Worm (Caenorhabditis elegans) whole organism, early embryonic: Measurements from ENCODE around the gene ZK1307.2.

Experiments
- B0310.2 ChIP-seq: sonication (generic microtip); optimal IDR thresholded peaks from 2 replicates; lab custom pipeline; 2016; ENCODE audit warnings: mild to moderate bottlenecking, missing genetic modification characterization, missing compliant biosample characterization
- F13C5.2 ChIP-seq: sonication (generic microtip); optimal IDR thresholded peaks from 2 replicates; lab custom pipeline; 2017; ENCODE audit warnings: mild to moderate bottlenecking, missing genetic modification characterization, inconsistent platforms, missing compliant biosample characterization
- aly-1 ChIP-seq: sonication (generic microtip); optimal IDR thresholded peaks from 2 replicates; lab custom pipeline; 2016; ENCODE audit warnings: missing genetic modification characterization, missing compliant biosample characterization
- ama-1 ChIP-seq: fragments of 150-350 bp; optimal IDR thresholded peaks from 2 replicates; lab custom pipeline; 2014
- ceh-13 ChIP-seq: fragments of 200-800 bp; sonication (Bioruptor generic); optimal IDR thresholded peaks from 2 replicates; lab custom pipeline; 2018; ENCODE audit warnings: mild to moderate bottlenecking, missing genetic modification characterization, missing compliant biosample characterization
- ceh-36 ChIP-seq: sonication (generic microtip); optimal IDR thresholded peaks from 2 replicates; lab custom pipeline; 2016; ENCODE audit warnings: missing genetic modification characterization, inconsistent platforms, missing compliant biosample characterization
- ets-7 ChIP-seq: sonication (generic microtip); optimal IDR thresholded peaks from 2 replicates; lab custom pipeline; 2016; ENCODE audit warnings: missing genotype, missing genetic modification characterization, missing compliant biosample characterization
- flt-1 ChIP-seq: fragments of 200-800 bp; sonication (Bioruptor generic); IDR thresholded peaks from 2 replicates; pipeline ENCODE4 v1.3.6; 2022; ENCODE audit warnings: missing genetic modification characterization, missing compliant biosample characterization
- hmbx-1 ChIP-seq: sonication (generic microtip); optimal IDR thresholded peaks from 2 replicates; lab custom pipeline; 2016; ENCODE audit warnings: mild to moderate bottlenecking, missing genetic modification characterization, missing compliant biosample characterization
- hmg-4 ChIP-seq: fragments of 200-800 bp; sonication (Bioruptor generic); optimal IDR thresholded peaks from 2 replicates; lab custom pipeline; 2018; ENCODE audit warnings: mild to moderate bottlenecking, missing genetic modification characterization, missing compliant biosample characterization
- hnd-1 ChIP-seq: sonication (generic microtip); optimal IDR thresholded peaks from 2 replicates; lab custom pipeline; 2016; ENCODE audit warnings: missing genetic modification characterization, missing compliant biosample characterization
- pes-1 ChIP-seq: fragments of 200-800 bp; sonication (Bioruptor generic); IDR thresholded peaks from 2 replicates; pipeline ENCODE4 v1.3.6; 2022; ENCODE audit warnings: missing genetic modification reagents, missing genetic modification characterization, missing compliant biosample characterization
- scrt-1 ChIP-seq: fragments of 200-800 bp; sonication (Bioruptor generic); IDR thresholded peaks from 2 replicates; pipeline ENCODE4 v1.3.6; 2022; ENCODE audit warnings: missing genetic modification characterization, missing compliant biosample characterization
- sea-1 ChIP-seq: fragments of 200-800 bp; sonication (Bioruptor generic); conservative IDR thresholded peaks from 2 replicates; pipeline ENCODE4 v1.3.6; 2022; ENCODE audit warnings: missing genetic modification characterization, missing compliant biosample characterization
- tbx-11 ChIP-seq: fragments of 200-800 bp; sonication (Bioruptor generic); IDR thresholded peaks from 2 replicates; pipeline ENCODE4 v1.3.6; 2022; ENCODE audit warnings: missing genetic modification characterization, missing compliant biosample characterization
- tbx-37 ChIP-seq: fragments of 200-800 bp; sonication (Bioruptor generic); conservative IDR thresholded peaks from 2 replicates; pipeline ENCODE4 v1.3.6; 2022; ENCODE audit warnings: missing genetic modification reagents, missing genetic modification characterization, missing compliant biosample characterization
- tra-4 ChIP-seq: sonication (generic microtip); optimal IDR thresholded peaks from 2 replicates; lab custom pipeline; 2017; ENCODE audit warnings: missing genetic modification characterization, missing compliant biosample characterization

Gene ZK1307.2

ce11 chrII:9609296-9609695 lies 44.5 kb downstream of the ZK1307.2 start, which contains the start of gene pap-2:
Gene pap-2, minus strand, starts transcription at chrII:9609396.
- TF ChIP-seq hnd-1 (tag; lab: Kevin White, UChicago) = no peak
- TF ChIP-seq B0310.2 (tag; lab: Kevin White, UChicago) = no peak
- no peak for TF ChIP-seq ceh-36 (tag; lab: Kevin White, UChicago)
- TF ChIP-seq sea-1 (GFP tag; lab: Robert Waterston, UW) = no peak
- no peak for TF ChIP-seq tbx-11 (GFP tag; lab: Robert Waterston, UW)
- TF ChIP-seq tbx-37 = no peak
- no peak for TF ChIP-seq pes-1 (GFP tag; lab: Robert Waterston, UW)
- TF ChIP-seq flt-1 (GFP tag; lab: Robert Waterston, UW) = no peak
- TF ChIP-seq tra-4 (tag; lab: Kevin White, UChicago) = no peak
- TF ChIP-seq F13C5.2 = no peak
- TF ChIP-seq scrt-1 (GFP tag; lab: Robert Waterston, UW) = no peak
- TF ChIP-seq ceh-13 (GFP tag; lab: Kevin White, UChicago) = no peak
- TF ChIP-seq hmbx-1 (tag; lab: Kevin White, UChicago) = no peak
- TF ChIP-seq aly-1 = no peak
- TF ChIP-seq ets-7 = no peak
- TF ChIP-seq hmg-4 = no peak

- TF ChIP-seq aly-1 (no peak), flt-1 (GFP tag; lab: Robert Waterston, UW) (no peak), hmbx-1 (tag; lab: Kevin White, UChicago) (no peak), hnd-1 (tag; lab: Kevin White, UChicago) (no peak), F13C5.2 (no peak), scrt-1 (GFP tag; lab: Robert Waterston, UW) (no peak), hmg-4 (no peak), B0310.2 (tag; lab: Kevin White, UChicago) (no peak), tbx-11 (GFP tag; lab: Robert Waterston, UW) (no peak), ama-1 (lab: Kevin White, UChicago) (no peak), ceh-13 (GFP tag; lab: Kevin White, UChicago) (no peak), sea-1 (GFP tag; lab: Robert Waterston, UW) (no peak), pes-1 (GFP tag; lab: Robert Waterston, UW) (no peak), ceh-36 (tag; lab: Kevin White, UChicago) (no peak), tra-4 (tag; lab: Kevin White, UChicago) (no peak), ets-7 (no peak), tbx-37 (no peak)
These were observed 46.6 kb downstream of the ZK1307.2 start for ce11 chrII:9607137-9607536.

- TF ChIP-seq ets-7 = no peak
- TF ChIP-seq ceh-36 (tag; lab: Kevin White, UChicago) = no peak
- no peak for TF ChIP-seq ceh-13 (GFP tag; lab: Kevin White, UChicago)
- TF ChIP-seq hmg-4 = no peak
These were observed 47.2 kb downstream of the ZK1307.2 start for ce11 chrII:9606485-9607036.

ce11 chrII:9605954-9606353 lies 47.8 kb downstream of the ZK1307.2 start:
- TF ChIP-seq tbx-37 = no peak
- no peak for TF ChIP-seq sea-1 (GFP tag; lab: Robert Waterston, UW)
- TF ChIP-seq scrt-1 (GFP tag; lab: Robert Waterston, UW) = no peak
- no peak for TF ChIP-seq F13C5.2
- TF ChIP-seq pes-1 (GFP tag; lab: Robert Waterston, UW) = no peak
- no peak for TF ChIP-seq B0310.2 (tag; lab: Kevin White, UChicago)
- no peak for TF ChIP-seq hmg-4
- TF ChIP-seq hnd-1 (tag; lab: Kevin White, UChicago) = no peak
- no peak for TF ChIP-seq ets-7

- no peak for TF ChIP-seq tbx-11 (GFP tag; lab: Robert Waterston, UW)
- no peak for TF ChIP-seq ceh-36 (tag; lab: Kevin White, UChicago)
- TF ChIP-seq B0310.2 (tag; lab: Kevin White, UChicago) = no peak
- TF ChIP-seq hnd-1 (tag; lab: Kevin White, UChicago) = no peak
- TF ChIP-seq ama-1 (lab: Kevin White, UChicago) = no peak
- no peak for TF ChIP-seq tra-4 (tag; lab: Kevin White, UChicago)
- TF ChIP-seq ets-7 = no peak
- no peak for TF ChIP-seq F13C5.2
- no peak for TF ChIP-seq pes-1 (GFP tag; lab: Robert Waterston, UW)
- TF ChIP-seq sea-1 (GFP tag; lab: Robert Waterston, UW) = no peak
- TF ChIP-seq ceh-13 (GFP tag; lab: Kevin White, UChicago) = no peak
- TF ChIP-seq flt-1 (GFP tag; lab: Robert Waterston, UW) = no peak
- TF ChIP-seq hmbx-1 (tag; lab: Kevin White, UChicago) = no peak
- no peak for TF ChIP-seq scrt-1 (GFP tag; lab: Robert Waterston, UW)
- TF ChIP-seq tbx-37 = no peak
- TF ChIP-seq aly-1 = no peak
- TF ChIP-seq hmg-4 = no peak
These were observed 48.4 kb downstream of the ZK1307.2 start, which contains the start of gene nhr-19 for ce11 chrII:9605336-9605735. Gene nhr-19, minus strand, starts transcription at chrII:9605526.

- TF ChIP-seq B0310.2 (tag; lab: Kevin White, UChicago) (no peak), hmbx-1 (tag; lab: Kevin White, UChicago) (no peak), F13C5.2 (no peak), hmg-4 (no peak), flt-1 (GFP tag; lab: Robert Waterston, UW) (no peak), ceh-13 (GFP tag; lab: Kevin White, UChicago) (no peak), tbx-11 (GFP tag; lab: Robert Waterston, UW) (no peak), tra-4 (tag; lab: Kevin White, UChicago) (no peak), tbx-37 (no peak), ama-1 (lab: Kevin White, UChicago) (no peak)
These were observed 49.1 kb downstream of the ZK1307.2 start for ce11 chrII:9604685-9605084.

- TF ChIP-seq sea-1 (GFP tag; lab: Robert Waterston, UW) (no peak), hmg-4 (no peak), aly-1 (no peak), hnd-1 (tag; lab: Kevin White, UChicago) (no peak), scrt-1 (GFP tag; lab: Robert Waterston, UW) (no peak), tra-4 (tag; lab: Kevin White, UChicago) (no peak), ceh-36 (tag; lab: Kevin White, UChicago) (no peak), ets-7 (no peak), B0310.2 (tag; lab: Kevin White, UChicago) (no peak), tbx-37 (no peak)
These were observed 49.7 kb downstream of the ZK1307.2 start for ce11 chrII:9604063-9604462.
